Worm (Caenorhabditis elegans): ENCODE measurements around the gene hpo-8.

DNA sequence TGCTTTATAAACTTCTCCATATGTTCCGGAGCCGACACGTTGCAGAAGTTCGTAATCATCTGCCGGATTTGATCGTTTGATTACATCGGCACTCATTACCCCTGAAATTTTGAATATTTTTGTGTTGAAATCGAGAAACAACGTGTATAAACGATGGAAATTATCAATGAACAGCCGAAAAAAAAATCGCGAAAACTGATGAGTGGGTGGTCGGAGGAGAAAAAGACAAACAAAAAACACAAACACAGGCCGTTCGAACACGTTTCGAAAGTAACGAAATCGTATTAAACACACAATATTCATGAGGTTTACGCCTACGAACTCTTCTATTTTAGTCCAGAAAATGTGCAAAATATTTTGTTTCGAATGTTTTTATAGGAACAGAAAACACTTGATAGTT lies 46.5 kb upstream of the hpo-8 start, which contains the start of gene gck-2:
- TF ChIP-seq lin-39 (tag; optimal IDR thresholded peaks at IDR 0.05) (no peak), fkh-2 (tag; optimal IDR thresholded peaks at IDR 0.05) (no peak), mdl-1 (tag; optimal IDR thresholded peaks at IDR 0.05) (no peak), nhr-11 (tag; optimal IDR thresholded peaks at IDR 0.05) (no peak), nhr-25 (tag; optimal IDR thresholded peaks at IDR 0.05) (no peak), hmg-11 (tag; optimal IDR thresholded peaks at IDR 0.05) (no peak), pha-4 (tag; optimal IDR thresholded peaks at IDR 0.05) (no peak)
